Worm (Caenorhabditis elegans): ENCODE results near the gene icl-1.

icl-1 gene

DNA sequence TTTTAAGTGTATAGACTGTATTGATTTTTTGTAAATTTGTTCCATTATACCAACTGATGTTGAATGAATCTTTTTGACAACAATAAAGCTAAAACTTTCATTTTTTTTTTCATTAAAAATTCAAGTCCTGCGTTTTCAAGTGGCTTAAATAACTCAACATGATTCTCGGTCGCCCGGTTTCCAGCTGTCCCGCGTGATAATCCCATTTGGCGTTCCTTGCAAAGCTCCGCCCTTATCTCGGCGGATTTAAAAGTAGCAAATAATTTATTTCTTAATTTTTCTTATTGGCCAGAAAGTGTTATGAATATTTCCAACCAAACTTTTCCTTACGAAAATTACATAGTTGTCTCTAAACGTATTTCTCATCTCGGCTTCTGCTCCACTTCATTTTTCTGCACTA lies 28.4 kb upstream of the icl-1 start, which contains the start of gene str-20:
TSS of gene str-20 (plus strand) at position 301 of the 400 bp plus-strand sequence.
- no peak for TF ChIP-seq T22C8.4 (GFP tag; IDR thresholded peaks at IDR 0.05)
- TF ChIP-seq ztf-23 (GFP tag; IDR thresholded peaks at IDR 0.05) = no peak
- no peak for TF ChIP-seq tab-1 (GFP tag; IDR thresholded peaks at IDR 0.05)
- no peak for TF ChIP-seq med-1 (GFP tag; optimal IDR thresholded peaks at IDR 0.05; ENCODE audit: insufficient read depth)
- no peak for TF ChIP-seq ref-1 (GFP tag; conservative IDR thresholded peaks at IDR 0.05)
- TF ChIP-seq ztf-29 (GFP tag; IDR thresholded peaks at IDR 0.05) = no peak

ce11 chrV:752679-753333 lies 25.0 kb upstream of the icl-1 start, which contains the start of the genes str-262 and srp-1:
str-262 (minus strand) TSS chrV:752779.
srp-1 (plus strand) TSS chrV:753283.
- no peak for TF ChIP-seq tab-1 (GFP tag; IDR thresholded peaks at IDR 0.05)
- no peak for TF ChIP-seq ztf-23 (GFP tag; IDR thresholded peaks at IDR 0.05)
- TF ChIP-seq flt-1 (GFP tag; IDR thresholded peaks at IDR 0.05) = no peak
- TF ChIP-seq klf-2 (GFP tag; conservative IDR thresholded peaks at IDR 0.05) = no peak
- no peak for TF ChIP-seq med-1 (GFP tag; optimal IDR thresholded peaks at IDR 0.05; ENCODE audit: insufficient read depth)
- TF ChIP-seq ref-1 (GFP tag; conservative IDR thresholded peaks at IDR 0.05) = no peak
- no peak for TF ChIP-seq cog-1 (tag; optimal IDR thresholded peaks at IDR 0.05)
- TF ChIP-seq ztf-29 (GFP tag; IDR thresholded peaks at IDR 0.05) = no peak
- TF ChIP-seq T22C8.4 (GFP tag; IDR thresholded peaks at IDR 0.05) = no peak

DNA sequence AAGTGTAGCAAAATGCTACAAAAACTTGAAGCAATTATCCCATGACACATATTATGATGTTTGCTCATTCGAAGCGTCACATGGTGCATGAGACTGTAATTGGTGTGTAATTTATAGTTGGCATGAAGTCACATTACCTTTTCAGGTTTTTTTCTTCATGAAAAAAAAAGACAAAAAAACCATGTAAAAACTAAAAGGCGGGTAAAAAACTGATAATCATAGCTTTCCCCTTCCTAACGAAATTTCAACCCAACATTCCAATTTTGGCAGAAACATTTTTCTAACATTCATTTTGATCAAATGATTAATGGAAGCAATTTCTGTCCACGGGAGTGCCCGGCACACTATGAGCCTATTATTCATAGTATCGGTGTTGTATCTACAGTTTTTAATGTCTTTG lies 20.2 kb upstream of the icl-1 start, which contains the start of gene sri-4:
TSS of gene sri-4 (plus strand) at position 301 of the 400 bp plus-strand sequence.
- TF ChIP-seq ztf-23 (GFP tag; IDR thresholded peaks at IDR 0.05) = no peak
- no peak for TF ChIP-seq ref-1 (GFP tag; conservative IDR thresholded peaks at IDR 0.05)
- no peak for TF ChIP-seq med-1 (GFP tag; optimal IDR thresholded peaks at IDR 0.05; ENCODE audit: insufficient read depth)
- TF ChIP-seq ztf-29 (GFP tag; IDR thresholded peaks at IDR 0.05) = no peak
- no peak for TF ChIP-seq cog-1 (tag; optimal IDR thresholded peaks at IDR 0.05)
- TF ChIP-seq flt-1 (GFP tag; IDR thresholded peaks at IDR 0.05) = no peak
- no peak for TF ChIP-seq klf-2 (GFP tag; conservative IDR thresholded peaks at IDR 0.05)
- no peak for TF ChIP-seq tab-1 (GFP tag; IDR thresholded peaks at IDR 0.05)
- TF ChIP-seq T22C8.4 (GFP tag; IDR thresholded peaks at IDR 0.05) = no peak

DNA sequence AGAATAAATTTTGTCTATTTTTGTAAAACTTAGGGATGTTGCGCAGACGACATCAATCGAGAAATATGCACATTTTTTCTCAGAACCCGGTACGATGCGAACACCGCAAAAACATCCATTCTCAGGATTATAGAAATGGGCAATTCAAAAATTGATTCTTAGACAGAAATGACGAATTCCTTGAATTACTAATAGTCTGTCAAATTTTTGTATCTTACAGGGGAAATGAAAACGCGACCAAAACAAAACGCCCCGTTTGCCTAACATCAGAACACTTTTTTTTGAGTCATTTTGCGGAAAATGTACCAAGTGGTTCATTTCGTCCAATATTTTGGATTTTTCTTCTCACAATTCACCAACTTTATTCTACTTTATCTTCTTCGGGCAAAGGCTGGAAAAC lies 15.5 kb upstream of the icl-1 start, which contains the start of gene str-134:
TSS of gene str-134 (plus strand) at position 301 of the 400 bp plus-strand sequence.
- no peak for TF ChIP-seq ref-1 (GFP tag; conservative IDR thresholded peaks at IDR 0.05)
- TF ChIP-seq ztf-29 (GFP tag; IDR thresholded peaks at IDR 0.05) = no peak
- TF ChIP-seq ztf-23 (GFP tag; IDR thresholded peaks at IDR 0.05) = no peak
- no peak for TF ChIP-seq T22C8.4 (GFP tag; IDR thresholded peaks at IDR 0.05)
- no peak for TF ChIP-seq tab-1 (GFP tag; IDR thresholded peaks at IDR 0.05)
- no peak for TF ChIP-seq cog-1 (tag; optimal IDR thresholded peaks at IDR 0.05)
- no peak for TF ChIP-seq klf-2 (GFP tag; conservative IDR thresholded peaks at IDR 0.05)
- TF ChIP-seq med-1 (GFP tag; optimal IDR thresholded peaks at IDR 0.05; ENCODE audit: insufficient read depth) = no peak
- TF ChIP-seq flt-1 (GFP tag; IDR thresholded peaks at IDR 0.05) = no peak

DNA sequence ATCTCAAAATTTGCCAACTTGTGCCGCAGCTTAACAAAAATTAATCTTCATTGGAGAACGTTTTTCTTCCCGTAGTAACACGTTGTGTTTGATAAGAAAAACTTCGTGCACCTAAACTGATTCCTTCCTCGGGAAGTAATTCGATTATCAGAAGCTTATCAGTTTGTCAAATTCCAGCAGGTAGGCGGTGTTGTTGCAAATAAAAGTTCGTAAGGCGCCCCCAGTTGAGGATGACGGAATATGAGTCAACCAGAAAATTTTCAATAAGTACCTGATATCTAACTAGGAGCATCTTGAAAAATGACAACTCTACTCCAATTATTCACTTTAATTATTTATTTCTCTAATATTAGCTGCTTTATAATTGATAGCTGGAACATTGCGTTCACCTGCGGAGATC lies 14.0 kb upstream of the icl-1 start, which contains the start of gene C05E4.7:
TSS of gene C05E4.7 (plus strand) at position 301 of the 400 bp plus-strand sequence.
- TF ChIP-seq ztf-23 (GFP tag; IDR thresholded peaks at IDR 0.05) (no peak), tab-1 (GFP tag; IDR thresholded peaks at IDR 0.05) (no peak), cog-1 (tag; optimal IDR thresholded peaks at IDR 0.05) (no peak), med-1 (GFP tag; optimal IDR thresholded peaks at IDR 0.05; ENCODE audit: insufficient read depth) (no peak), T22C8.4 (GFP tag; IDR thresholded peaks at IDR 0.05) (no peak), ref-1 (GFP tag; conservative IDR thresholded peaks at IDR 0.05) (no peak), flt-1 (GFP tag; IDR thresholded peaks at IDR 0.05) (no peak), ztf-29 (GFP tag; IDR thresholded peaks at IDR 0.05) (no peak), klf-2 (GFP tag; conservative IDR thresholded peaks at IDR 0.05) (no peak)

ce11 chrV:738770-739169 lies 11.0 kb upstream of the icl-1 start, which contains the start of gene srj-24:
srj-24 (minus strand) TSS chrV:738870.
- TF ChIP-seq ztf-29 (GFP tag; IDR thresholded peaks at IDR 0.05) = no peak
- no peak for TF ChIP-seq ref-1 (GFP tag; conservative IDR thresholded peaks at IDR 0.05)
- TF ChIP-seq klf-2 (GFP tag; conservative IDR thresholded peaks at IDR 0.05) = no peak
- no peak for TF ChIP-seq flt-1 (GFP tag; IDR thresholded peaks at IDR 0.05)
- no peak for TF ChIP-seq T22C8.4 (GFP tag; IDR thresholded peaks at IDR 0.05)
- no peak for TF ChIP-seq tab-1 (GFP tag; IDR thresholded peaks at IDR 0.05)
- TF ChIP-seq med-1 (GFP tag; optimal IDR thresholded peaks at IDR 0.05; ENCODE audit: insufficient read depth) = no peak
- TF ChIP-seq cog-1 (tag; optimal IDR thresholded peaks at IDR 0.05) = no peak
- no peak for TF ChIP-seq ztf-23 (GFP tag; IDR thresholded peaks at IDR 0.05)

DNA sequence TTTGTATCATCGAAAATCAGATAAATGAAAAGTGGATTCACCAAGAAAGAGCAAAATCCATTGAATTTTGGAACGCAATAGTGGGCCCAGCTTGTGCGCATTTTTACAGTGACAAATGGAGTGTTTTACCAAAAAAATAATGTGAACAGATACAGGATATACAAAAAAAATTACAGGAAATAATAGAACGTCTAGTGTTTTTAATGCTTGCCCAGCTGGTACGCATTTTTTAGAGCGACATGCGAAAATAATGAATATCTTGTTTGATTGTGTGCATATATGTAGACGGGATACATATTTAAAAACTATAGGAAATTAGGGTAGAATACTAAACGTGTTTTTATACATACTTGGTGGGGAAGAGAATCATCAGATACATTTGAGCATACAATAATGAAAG lies 8.4 kb upstream of the icl-1 start, which contains the start of gene srj-25:
TSS of gene srj-25 (minus strand) at position 101 of the 400 bp plus-strand sequence.
- no peak for TF ChIP-seq cog-1 (tag; optimal IDR thresholded peaks at IDR 0.05)
- TF ChIP-seq ztf-29 (GFP tag; IDR thresholded peaks at IDR 0.05) = no peak
- TF ChIP-seq T22C8.4 (GFP tag; IDR thresholded peaks at IDR 0.05) = no peak
- TF ChIP-seq ref-1 (GFP tag; conservative IDR thresholded peaks at IDR 0.05) = no peak
- no peak for TF ChIP-seq ztf-23 (GFP tag; IDR thresholded peaks at IDR 0.05)
- TF ChIP-seq flt-1 (GFP tag; IDR thresholded peaks at IDR 0.05) = no peak
- TF ChIP-seq klf-2 (GFP tag; conservative IDR thresholded peaks at IDR 0.05) = no peak
- TF ChIP-seq med-1 (GFP tag; optimal IDR thresholded peaks at IDR 0.05; ENCODE audit: insufficient read depth) = no peak
- TF ChIP-seq tab-1 (GFP tag; IDR thresholded peaks at IDR 0.05) = no peak

DNA sequence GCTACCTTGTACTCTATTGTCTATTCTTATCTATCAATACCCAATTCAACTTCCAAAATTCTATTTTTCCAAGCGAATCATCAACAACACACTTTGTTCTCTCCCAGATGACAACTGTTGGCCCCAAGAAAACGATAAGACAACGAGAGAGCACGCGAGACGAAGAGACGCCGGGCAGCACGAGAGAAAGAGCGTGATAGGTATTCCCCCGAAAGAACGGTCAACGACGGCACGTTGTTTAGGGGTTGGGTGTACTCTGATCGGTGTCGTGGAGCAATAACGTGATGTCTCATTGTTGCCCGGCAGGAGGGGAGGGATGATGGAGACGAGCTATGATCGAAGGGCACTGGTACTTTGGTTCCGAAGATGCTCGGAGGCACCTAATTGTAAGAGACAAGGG lies 3.5 kb upstream of the icl-1 start:
- TF ChIP-seq ref-1 (GFP tag; conservative IDR thresholded peaks at IDR 0.05) (no peak), T22C8.4 (GFP tag; IDR thresholded peaks at IDR 0.05) (no peak), cog-1 (tag; optimal IDR thresholded peaks at IDR 0.05) (peak; percentile 50), klf-2 (GFP tag; conservative IDR thresholded peaks at IDR 0.05) (no peak)

DNA sequence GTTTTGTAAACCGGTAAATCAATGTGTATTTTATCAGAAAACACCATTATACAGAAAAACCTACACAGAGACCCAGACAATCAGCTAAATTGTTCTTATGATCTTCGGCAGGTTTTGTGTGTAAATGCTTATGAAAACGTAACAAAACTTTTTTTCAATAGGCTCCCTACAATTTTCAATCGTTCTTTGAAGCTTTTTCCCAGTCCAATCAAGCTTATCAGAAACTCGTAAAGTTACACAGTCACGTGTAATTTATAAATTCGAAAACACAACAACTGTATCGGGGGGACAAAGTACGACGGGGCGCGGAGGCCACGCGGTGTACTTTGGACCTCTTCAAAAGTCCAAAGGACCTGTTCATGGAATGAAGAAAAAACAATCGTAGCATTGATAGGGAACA lies 2.4 kb upstream of the icl-1 start:
- TF ChIP-seq ztf-23 (GFP tag; IDR thresholded peaks at IDR 0.05) (no peak), med-1 (GFP tag; optimal IDR thresholded peaks at IDR 0.05; ENCODE audit: insufficient read depth) (no peak), flt-1 (GFP tag; IDR thresholded peaks at IDR 0.05) (no peak), T22C8.4 (GFP tag; IDR thresholded peaks at IDR 0.05) (no peak), tab-1 (GFP tag; IDR thresholded peaks at IDR 0.05) (no peak), ztf-29 (GFP tag; IDR thresholded peaks at IDR 0.05) (no peak), klf-2 (GFP tag; conservative IDR thresholded peaks at IDR 0.05) (no peak), ref-1 (GFP tag; conservative IDR thresholded peaks at IDR 0.05) (no peak), cog-1 (tag; optimal IDR thresholded peaks at IDR 0.05) (no peak)

All from whole organism, midembryonic.